Fruit fly (Drosophila melanogaster) whole organism, embryonic: ENCODE data around the gene Cip4.
A peak's percentile ranks its signal among the peaks of the same experiment; 100 is the strongest.

Experiments used
- Aef1 ChIP-seq: fragments of 200-800 bp; sonication (Bioruptor generic); IDR thresholded peaks from 3 replicates; pipeline ENCODE4 v1.3.6; 2022; ENCODE audit warnings: missing biosample characterization, missing genetic modification characterization
- CG10274 ChIP-seq: fragments of 200-800 bp; sonication (Bioruptor generic); optimal IDR thresholded peaks from 3 replicates; lab custom pipeline; 2017; ENCODE audit warnings: missing biosample characterization, mild to moderate bottlenecking, missing genetic modification characterization
- CG11093 ChIP-seq: fragments of 200-800 bp; sonication (Bioruptor generic); IDR thresholded peaks from 3 replicates; pipeline ENCODE4 v1.3.6; 2022; ENCODE audit warnings: missing biosample characterization, missing genetic modification characterization
- CG12104 ChIP-seq: fragments of 200-800 bp; sonication (Bioruptor generic); optimal IDR thresholded peaks from 3 replicates; lab custom pipeline; 2016; ENCODE audit warnings: missing biosample characterization, missing genetic modification characterization
- CG14050 ChIP-seq: fragments of 200-800 bp; sonication (Bioruptor generic); IDR thresholded peaks from 3 replicates; pipeline ENCODE4 v1.3.6; 2022; ENCODE audit warnings: missing biosample characterization, missing genetic modification characterization
- CG17186 ChIP-seq: fragments of 200-800 bp; sonication (Bioruptor generic); optimal IDR thresholded peaks from 3 replicates; lab custom pipeline; 2017; ENCODE audit warnings: missing biosample characterization, missing genetic modification reagents, missing genetic modification characterization
- CG17912 ChIP-seq: fragments of 200-800 bp; sonication (Bioruptor generic); optimal IDR thresholded peaks from 2 replicates; lab custom pipeline; 2018; ENCODE audit warnings: missing biosample characterization, mild to moderate bottlenecking, missing genetic modification characterization
- CG18476 ChIP-seq: fragments of 200-800 bp; sonication (Bioruptor generic); optimal IDR thresholded peaks from 2 replicates; lab custom pipeline; 2016; ENCODE audit warnings: missing biosample characterization, mild to moderate bottlenecking, missing genetic modification characterization
- CG18619 ChIP-seq: fragments of 200-800 bp; sonication (Bioruptor generic); optimal IDR thresholded peaks from 3 replicates; lab custom pipeline; 2017; ENCODE audit warnings: missing biosample characterization, mild to moderate bottlenecking, missing genetic modification characterization
- CG3281 ChIP-seq: fragments of 200-800 bp; sonication (Bioruptor generic); optimal IDR thresholded peaks from 3 replicates; lab custom pipeline; 2017; ENCODE audit warnings: missing biosample characterization, mild to moderate bottlenecking, missing genetic modification characterization
- CG3726 ChIP-seq: fragments of 200-800 bp; sonication (Bioruptor generic); IDR thresholded peaks from 3 replicates; pipeline ENCODE4, ENCODE4 v1.3.6; 2022; ENCODE audit warnings: missing biosample characterization, missing genetic modification characterization
- CG4730 ChIP-seq: fragments of 200-800 bp; sonication (Bioruptor generic); IDR thresholded peaks from 2 replicates; pipeline ENCODE4 v1.3.6; 2022; ENCODE audit warnings: missing biosample characterization, missing genetic modification characterization
- CG6272 ChIP-seq: fragments of 200-800 bp; sonication (Bioruptor generic); IDR thresholded peaks from 2 replicates; pipeline ENCODE4 v1.3.6; 2022; ENCODE audit warnings: missing biosample characterization, missing genetic modification characterization
- CG6683 ChIP-seq: fragments of 200-800 bp; sonication (Bioruptor generic); optimal IDR thresholded peaks from 2 replicates; lab custom pipeline; 2017; ENCODE audit warnings: missing biosample characterization, mild to moderate bottlenecking, missing genetic modification characterization, missing genetic modification reagents
- CG6791 ChIP-seq: fragments of 200-800 bp; sonication (Bioruptor generic); IDR thresholded peaks from 3 replicates; pipeline ENCODE4 v1.3.6; 2022; ENCODE audit warnings: missing biosample characterization, missing genetic modification characterization; ENCODE audit not compliant: partially characterized antibody
- CG8290 ChIP-seq, 3 experiments: fragments of 200-800 bp; sonication (Bioruptor generic); optimal IDR thresholded peaks; 2 replicates each; lab custom pipeline; 2016 to 2019; ENCODE audit warnings: missing biosample characterization in 3 of 3, missing genetic modification characterization in 3 of 3, mild to moderate bottlenecking in 2 of 3, moderate library complexity in 1 of 3
- CG9609 ChIP-seq: fragments of 200-800 bp; sonication (Bioruptor generic); optimal IDR thresholded peaks from 3 replicates; lab custom pipeline; 2016; ENCODE audit warnings: missing biosample characterization, missing genetic modification characterization
- Chrac-16 ChIP-seq: fragments of 200-800 bp; sonication (Bioruptor generic); optimal IDR thresholded peaks from 3 replicates; lab custom pipeline; 2016; ENCODE audit warnings: missing biosample characterization, missing genetic modification characterization
- Dad ChIP-seq: fragments of 200-800 bp; sonication (Bioruptor generic); optimal IDR thresholded peaks from 3 replicates; lab custom pipeline; 2016; ENCODE audit warnings: missing biosample characterization, missing genetic modification characterization
- Doc2 ChIP-seq: fragments of 200-800 bp; sonication (Bioruptor generic); IDR thresholded peaks from 2 replicates; pipeline ENCODE4 v1.3.6; 2022; ENCODE audit warnings: missing biosample characterization, missing genetic modification characterization
- Ets97D ChIP-seq: fragments of 200-800 bp; sonication (Bioruptor generic); optimal IDR thresholded peaks from 3 replicates; lab custom pipeline; 2016; ENCODE audit warnings: missing biosample characterization, missing genetic modification characterization
- HmgD ChIP-seq: fragments of 200-800 bp; sonication (Bioruptor generic); optimal IDR thresholded peaks from 3 replicates; lab custom pipeline; 2016; ENCODE audit warnings: missing biosample characterization, missing genetic modification characterization
- Hr3 ChIP-seq: fragments of 200-800 bp; sonication (Bioruptor generic); optimal IDR thresholded peaks from 3 replicates; lab custom pipeline; 2016; ENCODE audit warnings: missing biosample characterization, missing genetic modification characterization
- Hr78 ChIP-seq, 2 experiments: fragments of 200-800 bp in 1 of 2; fragments of >200 bp in 1 of 2; sonication (Bioruptor generic) in 1 of 2; optimal IDR thresholded peaks; 2 replicates each; lab custom pipeline; 2017 to 2019; ENCODE audit warnings: missing biosample characterization in 2 of 2, missing genetic modification characterization in 2 of 2, mild to moderate bottlenecking in 1 of 2, moderate library complexity in 1 of 2
- Hsf ChIP-seq: fragments of 200-800 bp; sonication (Bioruptor generic); optimal IDR thresholded peaks from 3 replicates; lab custom pipeline; 2016; ENCODE audit warnings: missing biosample characterization, missing genetic modification characterization
- Rfx ChIP-seq: fragments of 200-800 bp; sonication (Bioruptor generic); IDR thresholded peaks from 2 replicates; pipeline ENCODE4 v1.3.6; 2022; ENCODE audit warnings: missing biosample characterization, missing genetic modification characterization
- Side ChIP-seq: fragments of 200-800 bp; sonication (Bioruptor generic); optimal IDR thresholded peaks from 2 replicates; lab custom pipeline; 2016; ENCODE audit warnings: missing biosample characterization, missing genetic modification characterization
- Sry-δ ChIP-seq: fragments of 200-800 bp; sonication (Bioruptor generic); optimal IDR thresholded peaks from 2 replicates; lab custom pipeline; 2016; ENCODE audit warnings: missing biosample characterization, missing genetic modification characterization
- Ssrp ChIP-seq: fragments of 200-800 bp; sonication (Bioruptor generic); optimal IDR thresholded peaks from 2 replicates; lab custom pipeline; 2018; ENCODE audit warnings: missing biosample characterization, mild to moderate bottlenecking, missing genetic modification characterization, moderate library complexity
- amos ChIP-seq: fragments of 200-800 bp; sonication (Bioruptor generic); IDR thresholded peaks from 2 replicates; pipeline ENCODE4 v1.3.6; 2022; ENCODE audit warnings: missing biosample characterization, missing genetic modification characterization; ENCODE audit not compliant: partially characterized antibody
- ap ChIP-seq: fragments of 200-800 bp; sonication (Bioruptor generic); IDR thresholded peaks from 2 replicates; pipeline ENCODE4 v1.3.6; 2022; ENCODE audit warnings: missing biosample characterization, missing genetic modification characterization
- ara ChIP-seq: fragments of 200-800 bp; sonication (Bioruptor generic); IDR thresholded peaks from 2 replicates; pipeline ENCODE4 v1.3.6; 2022; ENCODE audit warnings: missing biosample characterization, missing genetic modification characterization
- crol ChIP-seq: fragments of 200-800 bp; sonication (Bioruptor generic); IDR thresholded peaks from 2 replicates; pipeline ENCODE4 v1.3.6; 2022; ENCODE audit warnings: missing biosample characterization, missing genetic modification characterization
- fd102C ChIP-seq: fragments of 200-800 bp; sonication (Bioruptor generic); optimal IDR thresholded peaks from 2 replicates; lab custom pipeline; 2018; ENCODE audit warnings: missing biosample characterization, mild to moderate bottlenecking, missing genetic modification characterization, moderate library complexity
- ham ChIP-seq: fragments of 200-800 bp; sonication (Bioruptor generic); IDR thresholded peaks from 2 replicates; pipeline ENCODE4 v1.3.6; 2022; ENCODE audit warnings: missing biosample characterization, missing genetic modification characterization
- insv ChIP-seq, 2 experiments: fragments of 200-800 bp; sonication (Bioruptor generic); optimal IDR thresholded peaks; 3 replicates each; lab custom pipeline; 2016 to 2018; ENCODE audit warnings: missing biosample characterization in 2 of 2, missing genetic modification characterization in 2 of 2
- jumu ChIP-seq: fragments of 200-800 bp; sonication (Bioruptor generic); optimal IDR thresholded peaks from 3 replicates; lab custom pipeline; 2016; ENCODE audit warnings: missing biosample characterization, missing genetic modification characterization
- lbe ChIP-seq: fragments of 200-800 bp; sonication (Bioruptor generic); optimal IDR thresholded peaks from 2 replicates; lab custom pipeline; 2016; ENCODE audit warnings: missing biosample characterization, mild to moderate bottlenecking, missing genetic modification characterization
- oc ChIP-seq: fragments of 200-800 bp; sonication (Bioruptor generic); optimal IDR thresholded peaks from 2 replicates; lab custom pipeline; 2018; ENCODE audit warnings: missing biosample characterization, mild to moderate bottlenecking, missing genetic modification characterization, moderate library complexity
- onecut ChIP-seq: fragments of 200-800 bp; sonication (Bioruptor generic); IDR thresholded peaks from 2 replicates; pipeline ENCODE4 v1.3.6; 2022; ENCODE audit warnings: missing biosample characterization, missing genetic modification characterization
- p53 ChIP-seq: fragments of 200-800 bp; sonication (Bioruptor generic); optimal IDR thresholded peaks from 2 replicates; lab custom pipeline; 2016; ENCODE audit warnings: missing biosample characterization, missing genetic modification characterization
- pho ChIP-seq: fragments of 200-800 bp; sonication (Bioruptor generic); optimal IDR thresholded peaks from 2 replicates; lab custom pipeline; 2016; ENCODE audit warnings: missing biosample characterization, missing genetic modification characterization
- phol ChIP-seq: fragments of 200-800 bp; sonication (Bioruptor generic); optimal IDR thresholded peaks from 3 replicates; lab custom pipeline; 2018; ENCODE audit warnings: missing biosample characterization, mild to moderate bottlenecking, missing genetic modification characterization, moderate library complexity
- pita ChIP-seq: fragments of 200-800 bp; sonication (Bioruptor generic); optimal IDR thresholded peaks from 2 replicates; lab custom pipeline; 2017; ENCODE audit warnings: missing biosample characterization, mild to moderate bottlenecking, missing genetic modification characterization
- rib ChIP-seq: fragments of 200-800 bp; sonication (Bioruptor generic); IDR thresholded peaks from 2 replicates; pipeline ENCODE4 v1.3.6; 2022; ENCODE audit warnings: missing biosample characterization, missing genetic modification characterization
- schlank ChIP-seq: fragments of 200-800 bp; sonication (Bioruptor generic); optimal IDR thresholded peaks from 2 replicates; lab custom pipeline; 2018; ENCODE audit warnings: missing biosample characterization, mild to moderate bottlenecking, missing genetic modification characterization
- sens ChIP-seq: fragments of 200-800 bp; sonication (Bioruptor generic); peaks from one replicate; lab custom pipeline; 2016; ENCODE audit warnings: missing biosample characterization, missing genetic modification characterization
- vvl ChIP-seq: fragments of 200-800 bp; sonication (Bioruptor generic); IDR thresholded peaks from 2 replicates; pipeline ENCODE4 v1.3.6; 2022; ENCODE audit warnings: missing biosample characterization, missing genetic modification characterization
- zfh2 ChIP-seq: fragments of 200-800 bp; sonication (Bioruptor generic); optimal IDR thresholded peaks from 2 replicates; lab custom pipeline; 2016; ENCODE audit warnings: missing biosample characterization, missing genetic modification characterization

Gene Cip4

dm6 chr3L:4406653-4407257, 42.9 kb upstream of the Cip4 start, which contains the start of gene TP53INP:
Gene TP53INP (plus strand): TSS chr3L:4406943.
- TF ChIP-seq CG17912 (GFP tag; lab: Kevin White, UChicago) (no peak), CG6272 (GFP tag; lab: Robert Waterston, UW) (0 out of 2 replicates have a peak, but pooled peaks have one; percentile 20), CG3726 (GFP tag; lab: Robert Waterston, UW) (no peak), jumu (peak; percentile 69), ham (GFP tag; lab: Robert Waterston, UW) (no peak), CG9609 (GFP tag; lab: Kevin White, UChicago) (peak; percentile 49), CG6791 (GFP tag; lab: Robert Waterston, UW) (peak; percentile 41; the same call in 1 of the 3 replicates), Ets97D (GFP tag; lab: Kevin White, UChicago) (peak; percentile 3), Hsf (GFP tag; lab: Kevin White, UChicago) (peak; percentile 86), pita (GFP tag; lab: Kevin White, UChicago) (no peak), Sry-δ (peak; percentile 36), CG11093 (GFP tag; lab: Robert Waterston, UW) (peak; percentile 62; the same call in 1 of the 3 replicates), CG18476 (GFP tag; lab: Kevin White, UChicago) (peak; percentile 92), ap (GFP tag; lab: Robert Waterston, UW) (peak; percentile 56; the same call in 1 of the 2 replicates), vvl (GFP tag; lab: Robert Waterston, UW) (peak; percentile 80), CG8290 (GFP tag; optimal IDR thresholded peaks at IDR 0.05; lab: Kevin White, UChicago) (peak; percentile 65), CG8290 (tag; optimal IDR thresholded peaks at IDR 0.05; lab: Kevin White, UChicago) (peak; percentile 24 to 64), oc (tag; lab: Kevin White, UChicago) (peak; percentile 75), Aef1 (GFP tag; lab: Robert Waterston, UW) (peak; percentile 52; the same call in 2 of the 3 replicates), CG17186 (peak; percentile 46), Chrac-16 (GFP tag; lab: Kevin White, UChicago) (peak; percentile 82), Hr78 (GFP tag; optimal IDR thresholded peaks at IDR 0.05; lab: Kevin White, UChicago) (peak in 1 of 2 experiments; percentile 68), phol (tag; lab: Kevin White, UChicago) (peak; percentile 94), rib (GFP tag; lab: Robert Waterston, UW) (peak; percentile 37; the same call in 1 of the 2 replicates), Side (GFP tag; lab: Kevin White, UChicago) (peak; percentile 65), Doc2 (no peak), Rfx (GFP tag; lab: Robert Waterston, UW) (peak; percentile 64), lbe (GFP tag; lab: Kevin White, UChicago) (peak; percentile 66), HmgD (GFP tag; lab: Kevin White, UChicago) (peak; percentile 18), zfh2 (peak; percentile 63), ara (GFP tag; lab: Robert Waterston, UW) (no peak), CG4730 (GFP tag; lab: Robert Waterston, UW) (peak; percentile 59), CG3281 (GFP tag; lab: Kevin White, UChicago) (peak; percentile 89), CG10274 (GFP tag; lab: Kevin White, UChicago) (peak; percentile 64), pho (peak; percentile 73), fd102C (GFP tag; lab: Kevin White, UChicago) (peak; percentile 52), insv (GFP tag; optimal IDR thresholded peaks at IDR 0.05; lab: Kevin White, UChicago) (peak in 1 of 2 experiments; percentile 66), sens (GFP tag; lab: Kevin White, UChicago) (peak; percentile 96), CG12104 (GFP tag; lab: Kevin White, UChicago) (peak; percentile 88), onecut (GFP tag; lab: Robert Waterston, UW) (peak; percentile 66), p53 (no peak), CG14050 (GFP tag; lab: Robert Waterston, UW) (peak; percentile 54), CG6683 (GFP tag; lab: Kevin White, UChicago) (peak; percentile 63), schlank (tag; lab: Kevin White, UChicago) (peak; percentile 69), amos (GFP tag; lab: Robert Waterston, UW) (no peak; the same call in 1 of the 2 replicates), Dad (peak; percentile 68), Hr3 (GFP tag; lab: Kevin White, UChicago) (peak; percentile 88), crol (GFP tag; lab: Robert Waterston, UW) (0 out of 2 replicates have a peak, but pooled peaks have one; percentile 31), Ssrp (peak; percentile 89), CG18619 (GFP tag; lab: Kevin White, UChicago) (peak; percentile 88)
